Worm (Caenorhabditis elegans): ENCODE results near the gene C50H2.4.

C50H2.4 gene

DNA sequence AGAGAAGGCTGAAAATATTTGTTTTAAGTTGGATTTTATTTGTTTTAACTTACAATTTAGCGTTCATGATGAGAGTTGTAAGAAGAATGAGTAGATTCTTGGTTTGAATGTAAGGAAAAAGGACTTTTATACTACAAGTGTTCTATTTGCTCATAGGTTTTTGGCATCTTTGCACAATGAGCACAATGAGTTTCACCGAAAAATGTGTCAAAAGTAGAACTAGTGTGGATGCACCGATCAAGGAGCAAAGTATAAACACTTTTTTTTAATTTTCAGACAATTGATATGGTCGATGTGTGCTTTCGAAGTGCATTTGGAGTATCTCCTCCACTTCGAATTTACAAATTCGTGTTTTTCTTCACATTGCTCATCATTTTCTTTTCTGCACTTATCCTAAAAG is 10.7 kb upstream of the C50H2.4 start, which contains the start of gene fipr-11:
Gene fipr-11, minus strand, starts transcription at position 101 of the 400 bp plus-strand sequence.
- TF ChIP-seq C08G9.2 (tag; optimal IDR thresholded peaks at IDR 0.05) (no peak), unc-3 (GFP tag; conservative IDR thresholded peaks at IDR 0.05) (no peak), unc-3 (tag; optimal IDR thresholded peaks at IDR 0.05) (no peak), ceh-18 (tag; optimal IDR thresholded peaks at IDR 0.05) (no peak), tbx-7 (tag; optimal IDR thresholded peaks at IDR 0.05) (no peak), ceh-2 (tag; optimal IDR thresholded peaks at IDR 0.05) (no peak), mec-3 (tag; optimal IDR thresholded peaks at IDR 0.05; ENCODE audit: borderline replicate concordance) (no peak), fkh-10 (GFP tag; optimal IDR thresholded peaks at IDR 0.05) (no peak), C38D4.7 (GFP tag; optimal IDR thresholded peaks at IDR 0.05) (no peak), hlh-6 (tag; optimal IDR thresholded peaks at IDR 0.05) (no peak), madf-2 (tag; optimal IDR thresholded peaks at IDR 0.05) (no peak)

DNA sequence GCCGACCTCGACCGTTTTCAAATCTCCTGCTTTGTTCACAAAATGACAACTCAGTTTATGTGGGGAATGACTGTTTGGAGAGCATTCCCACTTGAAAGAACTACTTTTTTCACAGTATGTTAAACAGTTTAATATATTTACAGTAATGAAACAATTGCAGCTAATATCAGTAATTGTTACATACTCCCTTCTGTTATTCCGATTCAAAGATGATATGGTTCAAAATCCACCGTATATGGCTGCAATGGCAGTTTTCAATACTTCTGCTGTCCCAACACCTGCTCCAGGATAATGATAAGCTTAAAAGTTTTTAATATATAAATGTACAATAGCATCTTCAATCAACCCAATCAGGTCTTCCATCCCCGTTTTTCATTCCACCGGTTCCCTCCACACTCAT is 9.6 kb upstream of the C50H2.4 start:
- TF ChIP-seq syd-9 (tag; optimal IDR thresholded peaks at IDR 0.05) (no peak), npax-4 (tag; optimal IDR thresholded peaks at IDR 0.05) (no peak), madf-2 (tag; optimal IDR thresholded peaks at IDR 0.05) (no peak), che-1 (tag; optimal IDR thresholded peaks at IDR 0.05) (no peak), fkh-10 (GFP tag; optimal IDR thresholded peaks at IDR 0.05) (no peak), ceh-31 (tag; optimal IDR thresholded peaks at IDR 0.05) (no peak), pqm-1 (tag; optimal IDR thresholded peaks at IDR 0.05) (no peak), tbx-7 (tag; optimal IDR thresholded peaks at IDR 0.05) (no peak), ceh-14 (tag; optimal IDR thresholded peaks at IDR 0.05) (no peak), elt-2 (tag; optimal IDR thresholded peaks at IDR 0.05) (no peak), ref-2 (tag; optimal IDR thresholded peaks at IDR 0.05) (no peak), lim-6 (tag; optimal IDR thresholded peaks at IDR 0.05) (no peak), ceh-9 (tag; optimal IDR thresholded peaks at IDR 0.05) (no peak), gmeb-2 (tag; optimal IDR thresholded peaks at IDR 0.05) (no peak), pros-1 (tag; optimal IDR thresholded peaks at IDR 0.05) (no peak), ahr-1 (tag; optimal IDR thresholded peaks at IDR 0.05) (no peak)

DNA sequence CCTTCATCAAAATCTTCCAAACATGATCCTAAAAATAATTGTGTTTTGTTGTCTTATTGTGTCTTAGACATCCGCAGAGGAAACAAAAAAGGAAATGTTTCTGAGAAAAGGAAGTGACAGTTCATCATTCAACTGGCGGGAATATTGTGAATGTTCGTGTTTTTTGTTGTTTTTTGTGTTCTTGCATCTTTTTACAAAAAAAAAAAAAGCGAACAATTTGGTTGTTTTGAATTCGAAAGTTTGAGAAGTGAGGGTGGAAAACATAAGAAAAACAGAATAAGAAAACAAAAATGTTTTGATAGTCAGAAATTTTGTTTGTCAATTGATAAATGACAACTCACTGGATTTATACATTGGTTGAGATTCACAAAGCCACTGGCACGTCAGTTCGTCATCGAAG is 7.1 kb upstream of the C50H2.4 start:
- no peak for TF ChIP-seq ets-4 (tag; optimal IDR thresholded peaks at IDR 0.05)
- TF ChIP-seq ztf-16 (tag; optimal IDR thresholded peaks at IDR 0.05), result no peak
- no peak for TF ChIP-seq pat-9 (tag; optimal IDR thresholded peaks at IDR 0.05)
- TF ChIP-seq madf-2 (tag; optimal IDR thresholded peaks at IDR 0.05), result no peak
- no peak for TF ChIP-seq ahr-1 (tag; optimal IDR thresholded peaks at IDR 0.05)
- TF ChIP-seq ceh-34 (tag; optimal IDR thresholded peaks at IDR 0.05), result no peak
- no peak for TF ChIP-seq sdc-2 (tag; optimal IDR thresholded peaks at IDR 0.05)
- no peak for TF ChIP-seq odd-2 (tag; optimal IDR thresholded peaks at IDR 0.05)

DNA sequence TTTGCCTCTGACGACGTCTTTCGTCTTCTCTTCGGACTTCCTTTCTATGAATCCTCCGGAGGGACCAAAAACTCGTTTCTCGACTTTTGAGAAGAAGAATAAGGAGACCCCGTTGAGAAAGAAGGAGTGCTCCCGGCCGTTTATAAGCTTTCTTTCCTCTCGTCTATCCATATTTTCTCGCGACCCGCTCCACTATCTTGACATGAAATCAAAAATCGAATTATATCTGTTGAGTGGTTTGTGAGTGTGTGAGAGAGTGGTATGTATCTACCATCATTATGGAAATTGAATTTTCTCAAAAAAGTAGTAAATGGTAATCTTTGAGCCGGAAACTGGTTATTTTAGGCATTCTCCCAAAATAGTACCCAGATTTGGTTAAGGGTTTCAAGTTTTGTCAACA is 5.6 kb upstream of the C50H2.4 start:
- TF ChIP-seq hlh-8 (tag; optimal IDR thresholded peaks at IDR 0.05) (no peak), sox-2 (GFP tag; IDR thresholded peaks at IDR 0.05) (no peak), unc-42 (tag; optimal IDR thresholded peaks at IDR 0.05) (peak; percentile 90)

DNA sequence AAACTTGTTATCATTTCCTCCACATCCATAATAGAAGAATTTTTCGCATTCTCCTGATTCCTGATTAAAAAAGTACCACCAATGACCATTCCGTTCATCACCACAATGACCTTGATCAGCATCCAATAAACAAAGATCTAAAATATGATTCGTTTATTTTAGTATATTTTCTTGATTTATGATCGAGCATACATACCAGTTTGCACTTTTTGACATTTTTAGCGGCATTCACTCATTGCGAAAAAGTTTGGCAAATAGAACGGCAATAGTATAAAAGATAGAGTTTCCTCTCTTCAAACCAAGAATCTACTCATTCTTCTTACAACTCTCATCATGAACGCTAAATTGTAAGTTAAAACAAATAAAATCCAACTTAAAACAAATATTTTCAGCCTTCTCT is 2.9 kb upstream of the C50H2.4 start, which contains the start of gene fipr-10:
Gene fipr-10, plus strand, starts transcription at position 301 of the 400 bp plus-strand sequence.
- TF ChIP-seq ceh-24 (tag; optimal IDR thresholded peaks at IDR 0.05), result no peak
- TF ChIP-seq K02D7.2 (tag; optimal IDR thresholded peaks at IDR 0.05), result no peak
- no peak for TF ChIP-seq pqm-1 (tag; optimal IDR thresholded peaks at IDR 0.05)
- no peak for TF ChIP-seq pat-9 (tag; optimal IDR thresholded peaks at IDR 0.05)
- TF ChIP-seq lim-6 (tag; optimal IDR thresholded peaks at IDR 0.05), result no peak
- TF ChIP-seq fax-1 (tag; optimal IDR thresholded peaks at IDR 0.05), result no peak
- TF ChIP-seq pha-2 (tag; optimal IDR thresholded peaks at IDR 0.05), result no peak
- TF ChIP-seq ceh-48 (tag; optimal IDR thresholded peaks at IDR 0.05), result no peak
- TF ChIP-seq tbx-2 (tag; optimal IDR thresholded peaks at IDR 0.05), result no peak
- no peak for TF ChIP-seq eyg-1 (tag; optimal IDR thresholded peaks at IDR 0.05)
- no peak for TF ChIP-seq C38D4.7 (GFP tag; optimal IDR thresholded peaks at IDR 0.05)
- no peak for TF ChIP-seq ceh-6 (GFP tag; optimal IDR thresholded peaks at IDR 0.05)
- TF ChIP-seq ceh-34 (tag; optimal IDR thresholded peaks at IDR 0.05), result no peak
- TF ChIP-seq che-1 (tag; optimal IDR thresholded peaks at IDR 0.05), result no peak
